Worm (Caenorhabditis elegans): Measurements from ENCODE around the gene C06A1.3.

The C06A1.3 gene

ce11 chrII:10537988-10538387 is 34.1 kb upstream of the C06A1.3 start:
- TF ChIP-seq mes-2 (tag; optimal IDR thresholded peaks at IDR 0.05; ENCODE audit: poor library complexity, severe bottlenecking): peak; percentile 97
- peak in 1 of 2 experiments; percentile 78 for TF ChIP-seq hif-1 (tag; optimal IDR thresholded peaks at IDR 0.05)
- TF ChIP-seq nhr-41 (GFP tag; IDR thresholded peaks at IDR 0.05): no peak
- no peak for TF ChIP-seq egl-27 (tag; optimal IDR thresholded peaks at IDR 0.05)
- no peak for TF ChIP-seq saeg-2 (GFP tag; IDR thresholded peaks at IDR 0.05)
- TF ChIP-seq dve-1 (tag; optimal IDR thresholded peaks at IDR 0.05; ENCODE audit: insufficient read depth): peak; percentile 60
- peak; percentile 48 for TF ChIP-seq dmd-6 (GFP tag; IDR thresholded peaks at IDR 0.05)
- no peak for TF ChIP-seq nhr-77 (tag; optimal IDR thresholded peaks at IDR 0.05)
- no peak for TF ChIP-seq T26A8.4 (GFP tag; IDR thresholded peaks at IDR 0.05)
- TF ChIP-seq mep-1 (tag; optimal IDR thresholded peaks at IDR 0.05): peak; percentile 42
- no peak for TF ChIP-seq dmd-8 (GFP tag; IDR thresholded peaks at IDR 0.05)
- no peak for TF ChIP-seq ztf-7 (tag; optimal IDR thresholded peaks at IDR 0.05)
- TF ChIP-seq F37D6.2 (tag; optimal IDR thresholded peaks at IDR 0.05): no peak
- TF ChIP-seq unc-39 (tag; optimal IDR thresholded peaks at IDR 0.05): no peak
- TF ChIP-seq F10B5.3 (tag; optimal IDR thresholded peaks at IDR 0.05): no peak
- 0 out of 4 replicates have a peak, but pooled peaks of 1 of the 2 experiments have one; percentile 36 for TF ChIP-seq madf-5 (GFP tag; IDR thresholded peaks at IDR 0.05)
- no peak for TF ChIP-seq nhr-111 (GFP tag; optimal IDR thresholded peaks at IDR 0.05)
- TF ChIP-seq jun-1 (tag; optimal IDR thresholded peaks at IDR 0.05): no peak
- peak; percentile 70 for TF ChIP-seq dpl-1 (GFP tag; optimal IDR thresholded peaks at IDR 0.05)
- TF ChIP-seq lsy-2 (tag; optimal IDR thresholded peaks at IDR 0.05): peak in 1 of 2 experiments; percentile 75
- TF ChIP-seq tag-97 (GFP tag; IDR thresholded peaks at IDR 0.05): 0 out of 2 replicates have a peak, but pooled peaks have one; percentile 73
- TF ChIP-seq sdz-12 (GFP tag; optimal IDR thresholded peaks at IDR 0.05): no peak
- no peak for TF ChIP-seq skn-1 (tag; optimal IDR thresholded peaks at IDR 0.05)
- no peak for TF ChIP-seq ceh-62 (tag; optimal IDR thresholded peaks at IDR 0.05)
- peak; percentile 4 for TF ChIP-seq spr-1 (tag; optimal IDR thresholded peaks at IDR 0.05)
- no peak for TF ChIP-seq unc-62 (GFP tag; optimal IDR thresholded peaks at IDR 0.05 in 1 of 2)
- TF ChIP-seq unc-62 (tag; optimal IDR thresholded peaks at IDR 0.05): no peak
- TF ChIP-seq R02D3.7 (tag; optimal IDR thresholded peaks at IDR 0.05): no peak
- TF ChIP-seq nhr-6 (tag; optimal IDR thresholded peaks at IDR 0.05): peak; percentile 30
- no peak for TF ChIP-seq mdt-29 (GFP tag; IDR thresholded peaks at IDR 0.05)
- peak; percentile 72 for TF ChIP-seq madf-9 (GFP tag; conservative IDR thresholded peaks at IDR 0.05)
- no peak for TF ChIP-seq mxl-2 (GFP tag; conservative IDR thresholded peaks at IDR 0.05)
- no peak for TF ChIP-seq egl-43 (GFP tag; IDR thresholded peaks at IDR 0.05)
- TF ChIP-seq ceh-28 (tag; optimal IDR thresholded peaks at IDR 0.05): no peak
- TF ChIP-seq rbr-2 (tag; optimal IDR thresholded peaks at IDR 0.05): peak; percentile 30
- TF ChIP-seq T20F7.1 (GFP tag; optimal IDR thresholded peaks at IDR 0.05): no peak
- TF ChIP-seq ceh-82 (tag; optimal IDR thresholded peaks at IDR 0.05): no peak
- no peak for TF ChIP-seq D1046.2 (GFP tag; IDR thresholded peaks at IDR 0.05)
- peak; percentile 59 for TF ChIP-seq duxl-1 (tag; optimal IDR thresholded peaks at IDR 0.05; ENCODE audit: poor library complexity)
- TF ChIP-seq nhr-76 (tag; optimal IDR thresholded peaks at IDR 0.05): no peak
- no peak for TF ChIP-seq fkh-10 (GFP tag; optimal IDR thresholded peaks at IDR 0.05)
- TF ChIP-seq lin-29 (GFP tag; IDR thresholded peaks at IDR 0.05): no peak
- no peak for TF ChIP-seq Y105C5A.15 (GFP tag; IDR thresholded peaks at IDR 0.05)
- peak; percentile 14 for TF ChIP-seq nhr-102 (tag; optimal IDR thresholded peaks at IDR 0.05)
- TF ChIP-seq gei-8 (GFP tag; optimal IDR thresholded peaks at IDR 0.05): no peak
- TF ChIP-seq daf-8 (GFP tag; IDR thresholded peaks at IDR 0.05): no peak
- TF ChIP-seq mdl-1 (tag; optimal IDR thresholded peaks at IDR 0.05): no peak
- TF ChIP-seq unc-130 (GFP tag; optimal IDR thresholded peaks at IDR 0.05): peak; percentile 63
- TF ChIP-seq lim-7 (GFP tag; IDR thresholded peaks at IDR 0.05): no peak
- peak; percentile 63 for TF ChIP-seq lin-38 (GFP tag; IDR thresholded peaks at IDR 0.05)
- no peak for TF ChIP-seq snpc-1.2 (GFP tag; IDR thresholded peaks at IDR 0.05)
- TF ChIP-seq zag-1 (tag; optimal IDR thresholded peaks at IDR 0.05): no peak

Data from whole organism, L4 larva.